Worm (Caenorhabditis elegans): ENCODE results near the gene Y4C6B.7.

The Y4C6B.7 gene

DNA sequence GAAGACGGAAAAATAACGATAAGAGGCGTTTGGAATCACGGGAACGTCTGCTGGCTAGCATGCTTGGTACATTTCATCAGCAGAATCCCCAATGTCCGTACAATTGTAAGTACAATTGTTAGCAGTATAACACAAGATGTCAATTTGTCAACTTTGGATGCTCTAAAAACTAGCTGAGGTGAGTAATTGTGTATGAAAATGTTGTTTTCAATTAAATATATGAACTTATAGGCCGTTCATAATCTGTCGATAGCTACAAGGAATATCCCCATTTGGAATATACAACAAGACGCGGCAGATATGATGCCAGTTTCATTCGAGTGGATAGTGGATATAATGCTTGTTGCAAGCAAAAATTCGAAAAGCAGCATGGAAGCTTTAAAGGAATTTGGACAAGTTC lies 31.8 kb upstream of the Y4C6B.7 start, which contains the start of gene F41H10.12:
Gene F41H10.12, plus strand, starts transcription at position 301 of the 400 bp plus-strand sequence.
- no peak for TF ChIP-seq ref-1 (GFP tag; conservative IDR thresholded peaks at IDR 0.05)

DNA sequence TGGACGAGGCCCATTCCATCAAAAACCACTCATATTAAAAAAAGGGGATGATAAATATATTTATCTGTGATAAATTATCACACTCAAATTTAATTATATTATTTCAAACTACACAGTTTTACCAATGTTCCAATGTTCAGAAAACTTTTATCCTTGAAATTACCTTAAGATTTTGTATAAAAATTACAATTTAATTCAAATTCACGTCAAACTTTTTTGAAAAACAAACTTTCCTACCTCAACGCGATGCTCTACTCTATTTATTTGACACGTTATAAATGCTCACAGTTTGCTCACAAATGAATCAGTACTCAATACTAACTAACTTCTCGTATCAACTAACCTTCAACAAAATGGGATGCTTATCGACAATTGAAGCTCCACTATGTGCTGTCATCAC lies 29.3 kb upstream of the Y4C6B.7 start, which contains the start of gene F41H10.1:
Gene F41H10.1, plus strand, starts transcription at position 301 of the 400 bp plus-strand sequence.
- no peak for TF ChIP-seq med-1 (GFP tag; optimal IDR thresholded peaks at IDR 0.05; ENCODE audit: insufficient read depth)
- no peak for TF ChIP-seq ref-1 (GFP tag; conservative IDR thresholded peaks at IDR 0.05)
- no peak for TF ChIP-seq T22C8.4 (GFP tag; IDR thresholded peaks at IDR 0.05)
- no peak for TF ChIP-seq cog-1 (tag; optimal IDR thresholded peaks at IDR 0.05)
- TF ChIP-seq flt-1 (GFP tag; IDR thresholded peaks at IDR 0.05), result no peak
- no peak for TF ChIP-seq tab-1 (GFP tag; IDR thresholded peaks at IDR 0.05)

DNA sequence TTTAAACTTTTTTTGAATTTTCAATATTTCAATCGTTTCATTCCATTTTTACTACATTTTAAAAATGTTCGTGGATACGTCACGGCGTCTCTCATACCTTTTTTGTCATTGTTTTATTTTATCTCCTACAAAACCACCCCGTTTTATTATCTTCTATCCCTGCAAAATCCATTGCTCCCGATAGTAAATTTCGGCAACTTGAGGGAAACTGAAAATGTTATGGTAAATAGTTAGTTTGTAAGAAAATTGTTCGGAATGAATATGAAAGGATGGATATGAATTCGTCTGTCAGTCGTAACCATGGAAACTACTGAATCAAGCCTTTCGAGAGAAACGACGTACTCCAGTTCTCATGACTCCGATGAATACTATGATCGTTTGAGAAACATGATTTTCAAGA lies 28.1 kb upstream of the Y4C6B.7 start, which contains the start of gene F41H10.2:
Gene F41H10.2, plus strand, starts transcription at position 301 of the 400 bp plus-strand sequence.
- TF ChIP-seq klf-2 (GFP tag; conservative IDR thresholded peaks at IDR 0.05) (no peak), T22C8.4 (GFP tag; IDR thresholded peaks at IDR 0.05) (no peak), tab-1 (GFP tag; IDR thresholded peaks at IDR 0.05) (no peak)

DNA sequence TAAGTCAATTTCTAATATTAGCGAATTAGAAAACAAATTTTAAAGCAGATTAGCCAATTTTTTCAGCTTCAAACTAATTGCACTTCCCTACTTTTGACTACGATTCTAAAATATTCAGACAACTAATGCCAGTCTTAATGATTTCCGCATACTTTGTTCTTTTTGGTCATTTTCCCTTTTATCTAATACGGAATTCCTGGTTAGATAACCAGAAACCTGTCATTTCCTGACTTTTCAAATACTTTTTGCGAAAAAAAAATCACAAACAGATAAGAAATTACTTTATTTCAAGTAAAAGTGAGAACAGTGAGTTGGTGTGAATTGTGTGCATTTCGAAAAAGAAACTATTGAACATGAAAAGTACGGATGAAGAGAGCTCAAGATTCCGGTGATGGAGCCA lies 26.9 kb upstream of the Y4C6B.7 start:
- TF ChIP-seq ref-1 (GFP tag; conservative IDR thresholded peaks at IDR 0.05), result no peak
- TF ChIP-seq cog-1 (tag; optimal IDR thresholded peaks at IDR 0.05), result no peak
- no peak for TF ChIP-seq ztf-23 (GFP tag; IDR thresholded peaks at IDR 0.05)
- TF ChIP-seq med-1 (GFP tag; optimal IDR thresholded peaks at IDR 0.05; ENCODE audit: insufficient read depth), result no peak
- TF ChIP-seq T22C8.4 (GFP tag; IDR thresholded peaks at IDR 0.05), result no peak
- TF ChIP-seq klf-2 (GFP tag; conservative IDR thresholded peaks at IDR 0.05), result no peak
- no peak for TF ChIP-seq tab-1 (GFP tag; IDR thresholded peaks at IDR 0.05)
- TF ChIP-seq flt-1 (GFP tag; IDR thresholded peaks at IDR 0.05), result no peak
- no peak for TF ChIP-seq ztf-29 (GFP tag; IDR thresholded peaks at IDR 0.05)

DNA sequence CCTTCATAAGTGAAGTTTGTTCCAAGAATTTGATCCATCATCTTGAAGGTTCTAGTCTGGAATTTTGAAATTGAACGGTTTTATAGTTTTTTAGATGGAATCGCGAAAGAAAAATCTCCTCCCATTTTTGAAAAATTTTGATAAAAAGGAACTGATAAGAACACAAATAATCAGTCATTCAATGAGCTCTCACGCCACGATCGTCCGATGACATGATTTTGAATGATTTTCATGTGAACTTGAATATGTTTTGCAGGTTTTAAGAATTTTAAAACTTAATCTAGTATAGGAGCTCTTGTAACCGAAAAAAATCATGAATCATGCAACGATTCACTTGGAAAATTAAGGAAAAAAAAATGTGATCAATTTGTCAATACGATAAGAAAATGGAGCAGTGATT lies 23.8 kb upstream of the Y4C6B.7 start, which contains the start of gene elo-5:
Gene elo-5, minus strand, starts transcription at position 56 of the 400 bp plus-strand sequence.
- TF ChIP-seq tab-1 (GFP tag; IDR thresholded peaks at IDR 0.05) (no peak), flt-1 (GFP tag; IDR thresholded peaks at IDR 0.05) (no peak), T22C8.4 (GFP tag; IDR thresholded peaks at IDR 0.05) (no peak), klf-2 (GFP tag; conservative IDR thresholded peaks at IDR 0.05) (no peak), med-1 (GFP tag; optimal IDR thresholded peaks at IDR 0.05; ENCODE audit: insufficient read depth) (no peak), cog-1 (tag; optimal IDR thresholded peaks at IDR 0.05) (no peak), ref-1 (GFP tag; conservative IDR thresholded peaks at IDR 0.05) (no peak), ztf-29 (GFP tag; IDR thresholded peaks at IDR 0.05) (no peak), ztf-23 (GFP tag; IDR thresholded peaks at IDR 0.05) (no peak)

DNA sequence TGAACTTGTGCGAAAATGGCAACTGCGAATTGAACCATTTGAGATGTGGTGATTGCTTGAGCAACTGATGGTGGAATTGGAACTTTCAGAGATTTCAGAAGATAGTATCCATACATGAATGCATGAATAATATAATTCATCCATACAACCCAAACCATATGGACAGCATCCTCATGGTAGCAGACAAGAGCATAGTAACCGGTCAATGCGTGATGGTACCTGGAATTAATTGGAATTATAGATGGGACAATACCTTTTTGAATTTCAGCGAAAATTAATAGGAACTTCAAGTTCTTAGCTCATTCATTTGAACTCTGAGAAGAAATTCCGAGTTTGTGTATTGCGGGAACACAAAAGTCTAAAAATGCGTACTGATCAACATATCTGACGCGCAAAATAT lies 21.7 kb upstream of the Y4C6B.7 start:
- TF ChIP-seq flt-1 (GFP tag; IDR thresholded peaks at IDR 0.05) (no peak), cog-1 (tag; optimal IDR thresholded peaks at IDR 0.05) (no peak), ztf-23 (GFP tag; IDR thresholded peaks at IDR 0.05) (no peak), T22C8.4 (GFP tag; IDR thresholded peaks at IDR 0.05) (no peak), med-1 (GFP tag; optimal IDR thresholded peaks at IDR 0.05; ENCODE audit: insufficient read depth) (no peak), tab-1 (GFP tag; IDR thresholded peaks at IDR 0.05) (no peak), klf-2 (GFP tag; conservative IDR thresholded peaks at IDR 0.05) (no peak), ref-1 (GFP tag; conservative IDR thresholded peaks at IDR 0.05) (no peak), ztf-29 (GFP tag; IDR thresholded peaks at IDR 0.05) (no peak)

DNA sequence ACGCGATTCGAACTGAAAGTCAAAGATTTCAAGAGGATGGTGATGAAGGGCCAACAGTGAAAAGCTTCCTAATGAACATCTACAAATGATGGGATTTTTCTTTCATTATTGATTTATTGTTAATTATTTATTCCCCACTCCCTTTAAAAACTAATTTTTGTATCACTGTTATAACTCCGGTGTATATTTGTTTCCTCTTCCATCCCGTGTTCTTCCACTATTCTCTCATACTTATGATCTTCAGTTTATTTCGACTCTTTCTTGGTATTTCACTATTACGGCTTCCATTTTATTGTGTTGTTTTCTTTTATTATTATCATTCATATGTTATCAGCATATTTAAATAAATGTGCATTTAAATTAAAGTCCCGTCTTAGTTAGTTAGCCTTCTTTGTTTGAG lies 21.1 kb upstream of the Y4C6B.7 start:
- no peak for TF ChIP-seq flt-1 (GFP tag; IDR thresholded peaks at IDR 0.05)
- TF ChIP-seq ztf-23 (GFP tag; IDR thresholded peaks at IDR 0.05), result no peak
- TF ChIP-seq tab-1 (GFP tag; IDR thresholded peaks at IDR 0.05), result no peak
- no peak for TF ChIP-seq ref-1 (GFP tag; conservative IDR thresholded peaks at IDR 0.05)
- TF ChIP-seq cog-1 (tag; optimal IDR thresholded peaks at IDR 0.05), result no peak
- TF ChIP-seq ztf-29 (GFP tag; IDR thresholded peaks at IDR 0.05), result no peak
- no peak for TF ChIP-seq T22C8.4 (GFP tag; IDR thresholded peaks at IDR 0.05)
- TF ChIP-seq med-1 (GFP tag; optimal IDR thresholded peaks at IDR 0.05; ENCODE audit: insufficient read depth), result no peak

DNA sequence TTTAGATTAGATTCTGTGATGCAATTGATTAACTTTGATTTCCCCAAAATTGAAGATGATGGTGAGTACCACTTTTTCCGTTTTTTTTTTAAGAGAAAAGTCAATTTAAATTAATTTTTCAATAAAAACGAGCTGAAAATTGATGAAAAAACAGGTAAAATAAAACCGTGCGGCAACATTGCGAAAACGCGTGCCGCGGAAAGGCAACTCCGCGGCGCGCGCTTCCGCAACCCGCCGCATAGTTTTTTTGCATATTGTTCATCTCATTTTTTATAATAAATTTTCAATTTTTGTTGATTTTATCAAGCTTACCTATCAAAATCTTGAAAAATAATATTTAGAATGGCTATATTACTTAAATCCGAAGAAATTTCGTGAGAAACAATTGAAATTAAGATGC lies 17.6 kb upstream of the Y4C6B.7 start:
- TF ChIP-seq flt-1 (GFP tag; IDR thresholded peaks at IDR 0.05) (peak; percentile 85), cog-1 (tag; optimal IDR thresholded peaks at IDR 0.05) (peak; percentile 26), klf-2 (GFP tag; conservative IDR thresholded peaks at IDR 0.05) (no peak), ztf-29 (GFP tag; IDR thresholded peaks at IDR 0.05) (0 out of 2 replicates have a peak, but pooled peaks have one; percentile 29), T22C8.4 (GFP tag; IDR thresholded peaks at IDR 0.05) (peak; percentile 57; the same call in 1 of the 2 replicates), med-1 (GFP tag; optimal IDR thresholded peaks at IDR 0.05; ENCODE audit: insufficient read depth) (peak; percentile 34), ztf-23 (GFP tag; IDR thresholded peaks at IDR 0.05) (0 out of 2 replicates have a peak, but pooled peaks have one; percentile 25), ref-1 (GFP tag; conservative IDR thresholded peaks at IDR 0.05) (0 out of 2 replicates have a peak, but pooled peaks have one; percentile 19), tab-1 (GFP tag; IDR thresholded peaks at IDR 0.05) (peak; percentile 39; the same call in 1 of the 2 replicates)

DNA sequence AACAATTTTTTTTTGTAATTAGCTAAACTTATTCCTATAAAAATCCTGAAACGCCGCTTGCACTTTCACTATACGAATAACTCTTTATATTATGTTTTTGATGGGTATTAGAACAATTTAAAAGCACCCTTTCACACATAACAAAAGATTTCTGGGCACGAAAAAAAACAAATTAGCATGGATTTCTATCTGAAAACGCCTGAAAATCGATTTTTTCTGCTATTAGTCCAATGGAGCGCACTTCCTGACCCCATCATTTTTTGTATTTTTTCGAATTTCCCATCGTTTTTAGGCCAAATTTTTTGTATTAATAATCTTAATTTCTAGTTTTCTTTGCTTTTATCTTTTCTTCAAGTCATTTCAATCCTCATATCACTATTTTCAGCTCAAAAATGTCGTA lies 16.1 kb upstream of the Y4C6B.7 start, which contains the start of gene F41H10.3:
Gene F41H10.3, plus strand, starts transcription at position 388 of the 400 bp plus-strand sequence.
- TF ChIP-seq ztf-23 (GFP tag; IDR thresholded peaks at IDR 0.05), result no peak
- TF ChIP-seq med-1 (GFP tag; optimal IDR thresholded peaks at IDR 0.05; ENCODE audit: insufficient read depth), result no peak
- TF ChIP-seq flt-1 (GFP tag; IDR thresholded peaks at IDR 0.05), result no peak
- TF ChIP-seq ztf-29 (GFP tag; IDR thresholded peaks at IDR 0.05), result no peak
- TF ChIP-seq tab-1 (GFP tag; IDR thresholded peaks at IDR 0.05), result no peak
- TF ChIP-seq T22C8.4 (GFP tag; IDR thresholded peaks at IDR 0.05), result no peak

DNA sequence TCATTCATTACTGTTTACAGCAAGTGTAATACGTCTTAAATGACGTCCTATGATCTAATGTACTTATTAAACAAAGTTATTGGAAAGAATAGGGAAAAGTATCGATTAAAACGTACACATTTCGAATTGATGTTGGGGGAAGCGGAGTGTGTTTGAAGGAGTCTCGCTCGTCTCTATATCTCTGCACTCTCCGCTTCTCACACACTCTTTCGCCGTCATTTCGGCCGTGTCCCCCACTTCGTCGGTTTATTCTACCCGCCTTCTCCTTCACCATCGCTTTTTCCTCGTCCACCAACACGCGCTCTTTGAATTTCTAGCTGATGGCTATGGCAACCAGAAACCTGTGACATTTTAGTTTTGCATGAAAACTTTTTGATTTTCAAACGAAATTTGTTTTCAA lies 15.6 kb upstream of the Y4C6B.7 start:
- TF ChIP-seq ztf-29 (GFP tag; IDR thresholded peaks at IDR 0.05) (no peak), T22C8.4 (GFP tag; IDR thresholded peaks at IDR 0.05) (peak; percentile 68), tab-1 (GFP tag; IDR thresholded peaks at IDR 0.05) (no peak)

Data from whole organism, midembryonic.